Fruit fly (Drosophila melanogaster): ENCODE measurements around the gene CG31917.

- TF ChIP-seq Lpt (GFP tag; optimal IDR thresholded peaks at IDR 0.05) (no peak), abd-A (tag; optimal IDR thresholded peaks at IDR 0.05) (no peak), pfk (GFP tag; optimal IDR thresholded peaks at IDR 0.05) (no peak), prd (optimal IDR thresholded peaks at IDR 0.05) (no peak), prd (GFP tag; IDR thresholded peaks at IDR 0.05) (no peak), crc (GFP tag; optimal IDR thresholded peaks at IDR 0.05) (no peak), Camta (GFP tag; optimal IDR thresholded peaks at IDR 0.05) (no peak), CG12942 (GFP tag; optimal IDR thresholded peaks at IDR 0.05) (no peak), Ets97D (GFP tag; optimal IDR thresholded peaks at IDR 0.05) (no peak), CkIIα-i1 (GFP tag; IDR thresholded peaks at IDR 0.05) (no peak), CG8924 (tag; optimal IDR thresholded peaks at IDR 0.05) (no peak)
Measured at dm6 chr2L:5029049-5029808, 18.6 kb upstream of the CG31917 start, which contains the start of gene Col4a1.

All from whole organism, embryonic.